Fruit fly (Drosophila melanogaster): ENCODE measurements around the gene RpS14b.

RpS14b gene

dm6 chrX:7944772-7945722 lies 10.3 kb downstream of the RpS14b start (continued):
- TF ChIP-seq CG10209 (GFP tag; optimal IDR thresholded peaks at IDR 0.05), result peak; percentile 3
- TF ChIP-seq fru (optimal IDR thresholded peaks at IDR 0.05), result no peak
- no peak for TF ChIP-seq maf-S (GFP tag; optimal IDR thresholded peaks at IDR 0.05)
- TF ChIP-seq Ravus (GFP tag; IDR thresholded peaks at IDR 0.05), result no peak
- TF ChIP-seq Dfd (GFP tag; optimal IDR thresholded peaks at IDR 0.05), result no peak
- TF ChIP-seq slou (GFP tag; optimal IDR thresholded peaks at IDR 0.05), result no peak
- TF ChIP-seq CG7963 (GFP tag; IDR thresholded peaks at IDR 0.05; ENCODE audit: partially characterized antibody), result no peak
- TF ChIP-seq hb (GFP tag; IDR thresholded peaks at IDR 0.05; ENCODE audit: partially characterized antibody), result no peak
- TF ChIP-seq emc (GFP tag; optimal IDR thresholded peaks at IDR 0.05), result no peak
- no peak for TF ChIP-seq ro (GFP tag; IDR thresholded peaks at IDR 0.05)
- no peak for TF ChIP-seq D (optimal IDR thresholded peaks at IDR 0.05)
- no peak for TF ChIP-seq D (GFP tag; optimal IDR thresholded peaks at IDR 0.05)
- TF ChIP-seq slp2 (GFP tag; optimal IDR thresholded peaks at IDR 0.05), result no peak
- TF ChIP-seq CG3065 (GFP tag; optimal IDR thresholded peaks at IDR 0.05), result no peak
- TF ChIP-seq CG12744 (GFP tag; optimal IDR thresholded peaks at IDR 0.05), result no peak
- no peak for TF ChIP-seq CG18764 (GFP tag; optimal IDR thresholded peaks at IDR 0.05)
- no peak for TF ChIP-seq Opbp (GFP tag; IDR thresholded peaks at IDR 0.05; ENCODE audit: partially characterized antibody)
- no peak for TF ChIP-seq corto (GFP tag; optimal IDR thresholded peaks at IDR 0.05)
- TF ChIP-seq CG14014 (GFP tag; IDR thresholded peaks at IDR 0.05), result no peak
- no peak for TF ChIP-seq CG7372 (GFP tag; IDR thresholded peaks at IDR 0.05)
- TF ChIP-seq CG9797 (GFP tag; optimal IDR thresholded peaks at IDR 0.05), result no peak
- TF ChIP-seq CG17802 (tag; optimal IDR thresholded peaks at IDR 0.05), result no peak
- TF ChIP-seq gem (tag; optimal IDR thresholded peaks at IDR 0.05), result peak; percentile 49
- TF ChIP-seq Mrtf (GFP tag; IDR thresholded peaks at IDR 0.05), result no peak
- no peak for TF ChIP-seq pzg (GFP tag; optimal IDR thresholded peaks at IDR 0.05)
- no peak for TF ChIP-seq MESR4 (GFP tag; optimal IDR thresholded peaks at IDR 0.05)
- TF ChIP-seq CG13296 (GFP tag; optimal IDR thresholded peaks at IDR 0.05), result peak; percentile 31
- no peak for TF ChIP-seq Sry-δ (GFP tag; optimal IDR thresholded peaks at IDR 0.05)
- peak; percentile 47; the same call in 2 of the 3 replicates for TF ChIP-seq Aef1 (GFP tag; IDR thresholded peaks at IDR 0.05)
- no peak for TF ChIP-seq TFAM (GFP tag; optimal IDR thresholded peaks at IDR 0.05)
- no peak for TF ChIP-seq seq (GFP tag; IDR thresholded peaks at IDR 0.05)
- TF ChIP-seq zen (tag; optimal IDR thresholded peaks at IDR 0.05), result no peak
- no peak for TF ChIP-seq CG5953 (GFP tag; IDR thresholded peaks at IDR 0.05)
- TF ChIP-seq sc (optimal IDR thresholded peaks at IDR 0.05), result no peak
- no peak for TF ChIP-seq sc (GFP tag; optimal IDR thresholded peaks at IDR 0.05)
- TF ChIP-seq eve (GFP tag; optimal IDR thresholded peaks at IDR 0.05), result no peak
- TF ChIP-seq CG6175 (GFP tag; IDR thresholded peaks at IDR 0.05), result 0 out of 3 replicates have a peak, but pooled peaks have one; percentile 10
- peak; percentile 31 for TF ChIP-seq unpg (GFP tag; optimal IDR thresholded peaks at IDR 0.05)
- no peak for TF ChIP-seq Neu2 (GFP tag; optimal IDR thresholded peaks at IDR 0.05; ENCODE audit: borderline replicate concordance)
- peak; percentile 5 for TF ChIP-seq Chrac-16 (GFP tag; optimal IDR thresholded peaks at IDR 0.05)
- TF ChIP-seq onecut (GFP tag; IDR thresholded peaks at IDR 0.05), result no peak; the same call in 1 of the 2 replicates
- TF ChIP-seq CG16863 (GFP tag; optimal IDR thresholded peaks at IDR 0.05), result no peak
- no peak for TF ChIP-seq btn (GFP tag; optimal IDR thresholded peaks at IDR 0.05)
- no peak for TF ChIP-seq CG15696 (tag; optimal IDR thresholded peaks at IDR 0.05)
- no peak for TF ChIP-seq CG6254 (GFP tag; optimal IDR thresholded peaks at IDR 0.05)
- TF ChIP-seq tap (tag; optimal IDR thresholded peaks at IDR 0.05), result no peak
- no peak for TF ChIP-seq hbn (GFP tag; IDR thresholded peaks at IDR 0.05; ENCODE audit: partially characterized antibody)
- no peak for TF ChIP-seq unc-4 (GFP tag; IDR thresholded peaks at IDR 0.05; ENCODE audit: partially characterized antibody)
- TF ChIP-seq CG4404 (GFP tag; IDR thresholded peaks at IDR 0.05), result no peak
- peak; percentile 22 for TF ChIP-seq bab2 (GFP tag; optimal IDR thresholded peaks at IDR 0.05)
